Fruit fly (Drosophila melanogaster) whole organism, prepupa: Measurements from ENCODE around the gene CG18765.

Source experiments
- Blimp-1 ChIP-seq: fragments of 200-800 bp; sonication (Bioruptor generic); optimal IDR thresholded peaks from 3 replicates; lab custom pipeline; 2017; ENCODE audit warnings: missing biosample characterization, missing genetic modification characterization, mild to moderate bottlenecking, moderate library complexity, missing genetic modification reagents
- CG10631 ChIP-seq: fragments of 200-800 bp; sonication (Bioruptor generic); optimal IDR thresholded peaks from 2 replicates; lab custom pipeline; 2016; ENCODE audit warnings: missing biosample characterization, missing genetic modification characterization
- CG10669 ChIP-seq: fragments of 200-800 bp; sonication (Bioruptor generic); optimal IDR thresholded peaks from 3 replicates; lab custom pipeline; 2018; ENCODE audit warnings: missing biosample characterization, mild to moderate bottlenecking, missing genetic modification characterization, moderate library complexity
- CG11294 ChIP-seq: fragments of 200-800 bp; sonication (Bioruptor generic); IDR thresholded peaks from 2 replicates; pipeline ENCODE4 v1.3.6; 2022; ENCODE audit warnings: missing biosample characterization, missing genetic modification characterization
- CG15336 ChIP-seq: fragments of 200-800 bp; sonication (Bioruptor generic); IDR thresholded peaks from 2 replicates; pipeline ENCODE4 v1.3.6; 2022; ENCODE audit warnings: missing biosample characterization, missing genetic modification characterization
- CG1621 ChIP-seq: fragments of 200-800 bp; sonication (Bioruptor generic); optimal IDR thresholded peaks from 3 replicates; lab custom pipeline; 2018; ENCODE audit warnings: missing biosample characterization, mild to moderate bottlenecking, missing genetic modification characterization
- CG16779 ChIP-seq: fragments of 200-800 bp; sonication (Bioruptor generic); optimal IDR thresholded peaks from 3 replicates; lab custom pipeline; 2017; ENCODE audit warnings: missing biosample characterization, mild to moderate bottlenecking, missing genetic modification characterization
- CG3032 ChIP-seq: fragments of 200-800 bp; optimal IDR thresholded peaks from 2 replicates; lab custom pipeline; 2019; ENCODE audit warnings: missing biosample characterization, mild to moderate bottlenecking, missing genetic modification characterization, moderate library complexity
- CG31627 ChIP-seq: fragments of 200-800 bp; sonication (Bioruptor generic); optimal IDR thresholded peaks from 3 replicates; lab custom pipeline; 2016; ENCODE audit warnings: missing biosample characterization, missing genetic modification characterization
- CG32006 ChIP-seq: fragments of 200-800 bp; sonication (Bioruptor generic); optimal IDR thresholded peaks from 3 replicates; lab custom pipeline; 2017; ENCODE audit warnings: missing biosample characterization, mild to moderate bottlenecking, missing genetic modification characterization
- CG3919 ChIP-seq: fragments of 200-800 bp; sonication (Bioruptor generic); optimal IDR thresholded peaks from 3 replicates; lab custom pipeline; 2016; ENCODE audit warnings: missing biosample characterization, missing genetic modification characterization
- CG4318 ChIP-seq: fragments of 200-800 bp; sonication (Bioruptor generic); optimal IDR thresholded peaks from 3 replicates; lab custom pipeline; 2017; ENCODE audit warnings: missing biosample characterization, mild to moderate bottlenecking, missing genetic modification characterization
- CG6163 ChIP-seq: fragments of 200-800 bp; sonication (Bioruptor generic); IDR thresholded peaks from 3 replicates; pipeline ENCODE4 v1.3.6; 2022; ENCODE audit warnings: missing biosample characterization, missing genetic modification characterization
- CG6276 ChIP-seq: fragments of 200-800 bp; sonication (Bioruptor generic); optimal IDR thresholded peaks from 2 replicates; lab custom pipeline; 2017; ENCODE audit warnings: missing biosample characterization, mild to moderate bottlenecking, missing genetic modification characterization
- CG6792 ChIP-seq: fragments of 200-800 bp; sonication (Bioruptor generic); optimal IDR thresholded peaks from 3 replicates; lab custom pipeline; 2016; ENCODE audit warnings: missing biosample characterization, missing genetic modification characterization
- CG6808 ChIP-seq: fragments of 200-800 bp; sonication (Bioruptor generic); optimal IDR thresholded peaks from 3 replicates; lab custom pipeline; 2017; ENCODE audit warnings: missing biosample characterization, missing genetic modification characterization, mild to moderate bottlenecking, moderate library complexity, missing genetic modification reagents
- CG6854 ChIP-seq: fragments of 200-800 bp; sonication (Bioruptor generic); optimal IDR thresholded peaks from 2 replicates; lab custom pipeline; 2017; ENCODE audit warnings: missing biosample characterization, mild to moderate bottlenecking, missing genetic modification characterization
- CG7368 ChIP-seq: fragments of 200-800 bp; sonication (Bioruptor generic); optimal IDR thresholded peaks from 3 replicates; lab custom pipeline; 2016; ENCODE audit warnings: missing biosample characterization, missing genetic modification characterization
- CG8119 ChIP-seq: fragments of 200-800 bp; sonication (Bioruptor generic); IDR thresholded peaks from 3 replicates; pipeline ENCODE4 v1.3.6; 2022; ENCODE audit warnings: missing biosample characterization, missing genetic modification characterization
- CG8632 ChIP-seq: fragments of 200-800 bp; sonication (Bioruptor generic); optimal IDR thresholded peaks from 3 replicates; lab custom pipeline; 2016; ENCODE audit warnings: missing biosample characterization, missing genetic modification characterization
- CG9139 ChIP-seq: fragments of 200-800 bp; sonication (Bioruptor generic); optimal IDR thresholded peaks from 3 replicates; lab custom pipeline; 2017; ENCODE audit warnings: missing biosample characterization, mild to moderate bottlenecking, missing genetic modification characterization
- Eip75B ChIP-seq: fragments of 200-800 bp; sonication (Bioruptor generic); optimal IDR thresholded peaks from 3 replicates; lab custom pipeline; 2016; ENCODE audit warnings: missing biosample characterization, missing genetic modification characterization
- Eip78C ChIP-seq: fragments of 200-800 bp; sonication (Bioruptor generic); peaks from one replicate; lab custom pipeline; 2016; ENCODE audit warnings: missing biosample characterization, missing genetic modification characterization
- Eip93F ChIP-seq: fragments of 200-800 bp; sonication (Bioruptor generic); optimal IDR thresholded peaks from 2 replicates; lab custom pipeline; 2016; ENCODE audit warnings: missing biosample characterization, mild to moderate bottlenecking, missing genetic modification characterization
- Ets96B ChIP-seq: fragments of 200-800 bp; optimal IDR thresholded peaks from 2 replicates; lab custom pipeline; 2019; ENCODE audit warnings: missing biosample characterization, mild to moderate bottlenecking, missing genetic modification characterization, moderate library complexity
- Gug ChIP-seq: fragments of 200-800 bp; sonication (Bioruptor generic); IDR thresholded peaks from 2 replicates; pipeline ENCODE4 v1.3.6; 2022; ENCODE audit warnings: missing biosample characterization, missing genetic modification characterization
- Hr38 ChIP-seq: sonication (Bioruptor generic); optimal IDR thresholded peaks from 2 replicates; lab custom pipeline; 2016; ENCODE audit warnings: missing biosample characterization, missing genetic modification characterization
- Hr39 ChIP-seq: fragments of 200-800 bp; sonication (Bioruptor generic); optimal IDR thresholded peaks from 2 replicates; lab custom pipeline; 2016; ENCODE audit warnings: missing biosample characterization, missing genetic modification characterization
- Hr4 ChIP-seq: fragments of 200-800 bp; sonication (Bioruptor generic); optimal IDR thresholded peaks from 3 replicates; lab custom pipeline; 2016; ENCODE audit warnings: missing biosample characterization, missing genetic modification characterization
- Lpt ChIP-seq: fragments of 200-800 bp; sonication (Bioruptor generic); optimal IDR thresholded peaks from 3 replicates; lab custom pipeline; 2016; ENCODE audit warnings: missing biosample characterization, missing genetic modification characterization
- OdsH ChIP-seq: fragments of 200-800 bp; sonication (Bioruptor generic); optimal IDR thresholded peaks from 3 replicates; lab custom pipeline; 2016; ENCODE audit warnings: missing biosample characterization, missing genetic modification characterization
- Smox ChIP-seq: fragments of 200-800 bp; sonication (Bioruptor generic); optimal IDR thresholded peaks from 3 replicates; lab custom pipeline; 2016; ENCODE audit warnings: missing biosample characterization, missing genetic modification characterization
- Sox102F ChIP-seq: fragments of 200-800 bp; sonication (Bioruptor generic); optimal IDR thresholded peaks from 2 replicates; lab custom pipeline; 2016; ENCODE audit warnings: missing biosample characterization, mild to moderate bottlenecking, missing genetic modification characterization
- Sox14 ChIP-seq: fragments of 200-800 bp; sonication (Bioruptor generic); optimal IDR thresholded peaks from 3 replicates; lab custom pipeline; 2016; ENCODE audit warnings: missing biosample characterization, missing genetic modification characterization
- Sox15 ChIP-seq: fragments of 200-800 bp; sonication (Bioruptor generic); optimal IDR thresholded peaks from 3 replicates; lab custom pipeline; 2016; ENCODE audit warnings: missing biosample characterization, missing genetic modification characterization
- achi ChIP-seq: fragments of 200-800 bp; sonication (Bioruptor generic); optimal IDR thresholded peaks from 3 replicates; lab custom pipeline; 2016; ENCODE audit warnings: missing biosample characterization, missing genetic modification characterization
- acj6 ChIP-seq: fragments of 200-800 bp; sonication (Bioruptor generic); optimal IDR thresholded peaks from 3 replicates; lab custom pipeline; 2016; ENCODE audit warnings: missing biosample characterization, missing genetic modification characterization
- dac ChIP-seq: fragments of 200-800 bp; sonication (Bioruptor generic); optimal IDR thresholded peaks from 2 replicates; lab custom pipeline; 2017; ENCODE audit warnings: missing biosample characterization, mild to moderate bottlenecking, missing genetic modification characterization
- eg ChIP-seq: fragments of 200-800 bp; sonication (Bioruptor generic); IDR thresholded peaks from 3 replicates; pipeline ENCODE4 v1.3.6; 2022; ENCODE audit warnings: missing biosample characterization, missing genetic modification characterization
- fkh ChIP-seq: fragments of 200-800 bp; sonication (Bioruptor generic); optimal IDR thresholded peaks from 3 replicates; lab custom pipeline; 2017; ENCODE audit warnings: missing biosample characterization, mild to moderate bottlenecking, missing genetic modification characterization, moderate library complexity
- net ChIP-seq: fragments of 200-800 bp; sonication (Bioruptor generic); optimal IDR thresholded peaks from 3 replicates; lab custom pipeline; 2016; ENCODE audit warnings: missing biosample characterization, missing genetic modification characterization
- pdm3 ChIP-seq: fragments of 200-800 bp; sonication (Bioruptor generic); optimal IDR thresholded peaks from 3 replicates; lab custom pipeline; 2016; ENCODE audit warnings: missing biosample characterization, missing genetic modification characterization
- salr ChIP-seq, 2 experiments: fragments of 200-800 bp; sonication (Bioruptor generic); optimal IDR thresholded peaks; 3 replicates each; lab custom pipeline; 2016 to 2018; ENCODE audit warnings: missing biosample characterization in 2 of 2, missing genetic modification characterization in 2 of 2, mild to moderate bottlenecking in 1 of 2
- spab ChIP-seq: fragments of 200-800 bp; sonication (Bioruptor generic); optimal IDR thresholded peaks from 2 replicates; lab custom pipeline; 2017; ENCODE audit warnings: missing biosample characterization, mild to moderate bottlenecking, missing genetic modification characterization, missing genetic modification reagents
- ss ChIP-seq, 2 experiments: fragments of 200-800 bp; sonication (Bioruptor generic); optimal IDR thresholded peaks; 2 replicates in 1 of 2; 3 replicates in 1 of 2; lab custom pipeline; 2017 to 2018; ENCODE audit warnings: mild to moderate bottlenecking in 2 of 2, missing biosample characterization in 2 of 2, missing genetic modification characterization in 2 of 2, moderate library complexity in 1 of 2
- svp ChIP-seq: fragments of 200-800 bp; sonication (Bioruptor generic); peaks from one replicate; lab custom pipeline; 2016; ENCODE audit warnings: missing biosample characterization, missing genetic modification characterization
- topi ChIP-seq: fragments of 200-800 bp; sonication (Bioruptor generic); optimal IDR thresholded peaks from 3 replicates; lab custom pipeline; 2016; ENCODE audit warnings: missing biosample characterization, missing genetic modification characterization
- vri ChIP-seq: fragments of 200-800 bp; sonication (Bioruptor generic); optimal IDR thresholded peaks from 3 replicates; lab custom pipeline; 2016; ENCODE audit warnings: missing biosample characterization, mild to moderate bottlenecking, missing genetic modification characterization

CG18765 gene

dm6 chr3R:11657786-11658193, 33.8 kb downstream of the CG18765 start (continued):
- peak; percentile 57 for TF ChIP-seq Gug (GFP tag; lab: Robert Waterston, UW)
- TF ChIP-seq Ets96B (tag; lab: Kevin White, UChicago), result peak; percentile 86
- TF ChIP-seq Hr38 (GFP tag; lab: Kevin White, UChicago), result no peak
- TF ChIP-seq CG6276 (GFP tag; lab: Kevin White, UChicago), result peak; percentile 47
- TF ChIP-seq CG15336 (GFP tag; lab: Robert Waterston, UW), result peak; percentile 75
- TF ChIP-seq CG6792, result peak; percentile 86
- peak; percentile 62 for TF ChIP-seq Sox15 (GFP tag; lab: Kevin White, UChicago)
- peak; percentile 82 to 86 for TF ChIP-seq ss (GFP tag; optimal IDR thresholded peaks at IDR 0.05; lab: Kevin White, UChicago)
- no peak for TF ChIP-seq fkh (GFP tag; lab: Kevin White, UChicago)
- TF ChIP-seq Lpt (GFP tag; lab: Kevin White, UChicago), result peak; percentile 77
- peak; percentile 98 for TF ChIP-seq Eip78C (GFP tag; lab: Kevin White, UChicago)
- TF ChIP-seq net (GFP tag; lab: Kevin White, UChicago), result peak; percentile 86
- peak; percentile 73 for TF ChIP-seq CG1621 (tag; lab: Kevin White, UChicago)
- TF ChIP-seq achi (GFP tag; lab: Kevin White, UChicago), result peak; percentile 83
- TF ChIP-seq dac (GFP tag; lab: Kevin White, UChicago), result peak; percentile 16
- TF ChIP-seq pdm3 (GFP tag; lab: Kevin White, UChicago), result peak; percentile 87
- peak; percentile 48 for TF ChIP-seq Blimp-1 (GFP tag; lab: Kevin White, UChicago)
- TF ChIP-seq CG10631 (GFP tag; lab: Kevin White, UChicago), result peak; percentile 84
- peak; percentile 88 for TF ChIP-seq acj6 (GFP tag; lab: Kevin White, UChicago)

DNA sequence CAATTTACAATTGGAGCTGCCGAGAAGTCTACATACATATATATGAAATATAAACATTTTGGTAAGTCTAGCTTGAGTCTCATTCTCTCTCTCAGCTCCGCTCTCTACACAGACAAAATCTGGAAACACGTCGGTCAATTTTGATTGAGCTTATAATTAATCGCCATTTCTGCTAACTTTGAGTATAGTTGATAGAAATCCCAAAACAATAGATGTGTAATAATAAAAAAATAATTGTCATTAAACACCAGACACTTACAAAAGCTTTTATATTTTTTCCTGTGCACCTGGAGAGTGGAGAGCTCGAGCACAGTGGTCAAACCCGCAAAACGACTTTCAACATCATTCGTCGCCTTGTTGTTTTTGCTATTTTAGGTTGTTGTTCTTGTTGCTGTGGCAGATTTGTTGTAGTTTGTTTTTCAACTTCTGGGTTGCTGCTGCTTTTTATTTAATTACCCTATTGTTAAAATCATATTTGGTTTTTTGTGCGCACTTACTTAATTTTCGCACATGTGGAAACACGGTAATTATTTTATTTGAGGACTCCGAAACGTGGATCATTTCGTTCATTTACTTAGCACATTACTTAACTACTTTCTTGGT, 34.9 kb downstream of the CG18765 start:
- TF ChIP-seq CG8119 (GFP tag; lab: Robert Waterston, UW) (peak; percentile 99), CG6808 (GFP tag; lab: Kevin White, UChicago) (peak; percentile 98), spab (peak; percentile 99), Eip75B (GFP tag; lab: Kevin White, UChicago) (peak; percentile 99), CG10669 (GFP tag; lab: Kevin White, UChicago) (peak; percentile 99), Eip93F (GFP tag; lab: Kevin White, UChicago) (peak; percentile 96), Smox (peak; percentile 98), CG7368 (GFP tag; lab: Kevin White, UChicago) (peak; percentile 99), vri (GFP tag; lab: Kevin White, UChicago) (peak; percentile 98), CG4318 (GFP tag; lab: Kevin White, UChicago) (peak; percentile 98), net (GFP tag; lab: Kevin White, UChicago) (peak; percentile 99), Hr4 (GFP tag; lab: Kevin White, UChicago) (peak; percentile 99), CG8632 (GFP tag; lab: Kevin White, UChicago) (peak; percentile 99), fkh (GFP tag; lab: Kevin White, UChicago) (peak; percentile 17), CG6854 (peak; percentile 93), CG3919 (GFP tag; lab: Kevin White, UChicago) (peak; percentile 99), Ets96B (tag; lab: Kevin White, UChicago) (peak; percentile 99), CG16779 (tag; lab: Kevin White, UChicago) (peak; percentile 98), acj6 (GFP tag; lab: Kevin White, UChicago) (peak; percentile 99), ss (GFP tag; optimal IDR thresholded peaks at IDR 0.05; lab: Kevin White, UChicago) (peak; percentile 98 to 99), CG6792 (peak; percentile 99), Hr39 (GFP tag; lab: Kevin White, UChicago) (peak; percentile 98), Sox102F (GFP tag; lab: Kevin White, UChicago) (peak; percentile 99), Blimp-1 (GFP tag; lab: Kevin White, UChicago) (peak; percentile 86), CG11294 (GFP tag; lab: Robert Waterston, UW) (peak; percentile 98), CG32006 (GFP tag; lab: Kevin White, UChicago) (peak; percentile 99), Sox14 (GFP tag; lab: Kevin White, UChicago) (peak; percentile 99), CG31627 (GFP tag; lab: Kevin White, UChicago) (peak; percentile 98), topi (GFP tag; lab: Kevin White, UChicago) (peak; percentile 99), Gug (GFP tag; lab: Robert Waterston, UW) (peak; percentile 98), CG3032 (tag; lab: Kevin White, UChicago) (peak; percentile 99), svp (peak; percentile 99), CG15336 (GFP tag; lab: Robert Waterston, UW) (peak; percentile 99), CG6163 (GFP tag; lab: Robert Waterston, UW) (peak; percentile 99), OdsH (GFP tag; lab: Kevin White, UChicago) (peak; percentile 99), salr (GFP tag; optimal IDR thresholded peaks at IDR 0.05; lab: Kevin White, UChicago) (peak; percentile 98), eg (GFP tag; lab: Robert Waterston, UW) (peak; percentile 99), CG9139 (GFP tag; lab: Kevin White, UChicago) (peak; percentile 97)
